Fruit fly (Drosophila melanogaster) whole organism, embryonic: ENCODE measurements around the gene CG17108.

Experiments used
- Adf1 ChIP-seq: fragments of 200-800 bp; sonication (Bioruptor generic); IDR thresholded peaks from 2 replicates; pipeline ENCODE4 v1.3.6; 2022; ENCODE audit warnings: missing biosample characterization, missing genetic modification characterization
- Bteb2 ChIP-seq: fragments of 200-800 bp; sonication (Bioruptor generic); optimal IDR thresholded peaks from 2 replicates; lab custom pipeline; 2016; ENCODE audit warnings: missing biosample characterization, missing genetic modification characterization
- CG10431 ChIP-seq: fragments of 200-800 bp; sonication (Bioruptor generic); optimal IDR thresholded peaks from 3 replicates; lab custom pipeline; 2018; ENCODE audit warnings: missing biosample characterization, mild to moderate bottlenecking, missing genetic modification characterization
- CG10462 ChIP-seq: fragments of 200-800 bp; sonication (Bioruptor generic); optimal IDR thresholded peaks from 2 replicates; lab custom pipeline; 2016; ENCODE audit warnings: missing biosample characterization, missing genetic modification characterization
- CG11560 ChIP-seq: fragments of 200-800 bp; sonication (Bioruptor generic); IDR thresholded peaks from 3 replicates; pipeline ENCODE4 v1.3.6; 2022; ENCODE audit warnings: missing biosample characterization, missing genetic modification characterization
- CG11696 ChIP-seq: fragments of 200-800 bp; sonication (Bioruptor generic); IDR thresholded peaks from 2 replicates; pipeline ENCODE4 v1.3.6; 2022; ENCODE audit warnings: missing biosample characterization, missing genetic modification characterization
- CG12942 ChIP-seq: fragments of 200-800 bp; sonication (Bioruptor generic); optimal IDR thresholded peaks from 3 replicates; lab custom pipeline; 2016; ENCODE audit warnings: missing biosample characterization, missing genetic modification characterization
- CG14014 ChIP-seq: fragments of 200-800 bp; sonication (Bioruptor generic); IDR thresholded peaks from 2 replicates; pipeline ENCODE4 v1.3.6; 2022; ENCODE audit warnings: missing biosample characterization, missing genetic modification characterization
- CG14860 ChIP-seq: fragments of 200-800 bp; sonication (Bioruptor generic); IDR thresholded peaks from 3 replicates; pipeline ENCODE4 v1.3.6; 2022; ENCODE audit warnings: missing biosample characterization, missing genetic modification characterization; ENCODE audit not compliant: partially characterized antibody
- CG15073 ChIP-seq: fragments of 200-800 bp; sonication (Bioruptor generic); optimal IDR thresholded peaks from 2 replicates; lab custom pipeline; 2016; ENCODE audit warnings: missing biosample characterization, missing genetic modification characterization
- CG1602 ChIP-seq: fragments of 200-800 bp; sonication (Bioruptor generic); optimal IDR thresholded peaks from 3 replicates; lab custom pipeline; 2016; ENCODE audit warnings: missing biosample characterization, missing genetic modification characterization
- CG1603 ChIP-seq: fragments of 200-800 bp; sonication (Bioruptor generic); optimal IDR thresholded peaks from 2 replicates; lab custom pipeline; 2019; ENCODE audit warnings: missing biosample characterization, mild to moderate bottlenecking, missing genetic modification characterization, moderate library complexity
- CG16863 ChIP-seq: fragments of 200-800 bp; sonication (Bioruptor generic); optimal IDR thresholded peaks from 3 replicates; lab custom pipeline; 2016; ENCODE audit warnings: missing biosample characterization, missing genetic modification characterization
- CG17186 ChIP-seq: fragments of 200-800 bp; sonication (Bioruptor generic); optimal IDR thresholded peaks from 3 replicates; lab custom pipeline; 2017; ENCODE audit warnings: missing biosample characterization, missing genetic modification reagents, missing genetic modification characterization
- CG18011 ChIP-seq: fragments of 200-800 bp; sonication (Bioruptor generic); optimal IDR thresholded peaks from 2 replicates; lab custom pipeline; 2017; ENCODE audit warnings: missing biosample characterization, missing genetic modification characterization, mild to moderate bottlenecking, moderate library complexity, missing genotype
- CG1832 ChIP-seq: fragments of 200-800 bp; sonication (Bioruptor generic); optimal IDR thresholded peaks from 2 replicates; lab custom pipeline; 2017; ENCODE audit warnings: missing biosample characterization, mild to moderate bottlenecking, missing genetic modification characterization, inconsistent platforms
- CG31365 ChIP-seq: fragments of 200-800 bp; sonication (Bioruptor generic); optimal IDR thresholded peaks from 2 replicates; lab custom pipeline; 2018; ENCODE audit warnings: missing biosample characterization, mild to moderate bottlenecking, missing genetic modification characterization
- CG32767 ChIP-seq: fragments of 200-800 bp; sonication (Bioruptor generic); IDR thresholded peaks from 2 replicates; pipeline ENCODE4 v1.3.6; 2022; ENCODE audit warnings: missing biosample characterization, missing genetic modification characterization
- CG5245 ChIP-seq: fragments of 200-800 bp; sonication (Bioruptor generic); optimal IDR thresholded peaks from 3 replicates; lab custom pipeline; 2016; ENCODE audit warnings: missing biosample characterization, missing genetic modification characterization
- CG7357 ChIP-seq: fragments of 200-800 bp; sonication (Bioruptor generic); IDR thresholded peaks from 3 replicates; pipeline ENCODE4 v1.3.6; 2022; ENCODE audit warnings: missing biosample characterization, missing genetic modification characterization
- CG8089 ChIP-seq: fragments of 200-800 bp; sonication (Bioruptor generic); optimal IDR thresholded peaks from 3 replicates; lab custom pipeline; 2016; ENCODE audit warnings: missing biosample characterization, missing genetic modification characterization
- CG8765 ChIP-seq: fragments of 200-800 bp; sonication (Bioruptor generic); IDR thresholded peaks from 2 replicates; pipeline ENCODE4 v1.3.6; 2022; ENCODE audit warnings: missing biosample characterization, missing genetic modification characterization
- CG9932 ChIP-seq: fragments of 200-800 bp; sonication (Bioruptor generic); IDR thresholded peaks from 2 replicates; pipeline ENCODE4 v1.3.6; 2022; ENCODE audit warnings: missing biosample characterization, missing genetic modification characterization
- Dad ChIP-seq: fragments of 200-800 bp; sonication (Bioruptor generic); optimal IDR thresholded peaks from 3 replicates; lab custom pipeline; 2016; ENCODE audit warnings: missing biosample characterization, missing genetic modification characterization
- Hmr ChIP-seq: fragments of 200-800 bp; sonication (Bioruptor generic); optimal IDR thresholded peaks from 3 replicates; lab custom pipeline; 2017; ENCODE audit warnings: mild to moderate bottlenecking, missing biosample characterization, missing genetic modification reagents, missing genetic modification characterization
- Hmx ChIP-seq: fragments of 200-800 bp; sonication (Bioruptor generic); optimal IDR thresholded peaks from 2 replicates; lab custom pipeline; 2016; ENCODE audit warnings: missing biosample characterization, missing genetic modification characterization
- Usf ChIP-seq: fragments of 200-800 bp; sonication (Bioruptor generic); optimal IDR thresholded peaks from 2 replicates; lab custom pipeline; 2017; ENCODE audit warnings: missing genotype, missing biosample characterization, missing genetic modification characterization
- YL-1 ChIP-seq: fragments of 200-800 bp; sonication (Bioruptor generic); optimal IDR thresholded peaks from 3 replicates; lab custom pipeline; 2017; ENCODE audit warnings: missing biosample characterization, mild to moderate bottlenecking, missing genetic modification characterization
- ab ChIP-seq: fragments of 200-800 bp; sonication (Bioruptor generic); optimal IDR thresholded peaks from 2 replicates; lab custom pipeline; 2016; ENCODE audit warnings: missing biosample characterization, missing genetic modification characterization
- bowl ChIP-seq: fragments of 200-800 bp; sonication (Bioruptor generic); IDR thresholded peaks from 2 replicates; pipeline ENCODE4 v1.3.6; 2022; ENCODE audit warnings: missing biosample characterization, missing genetic modification characterization
- dmrt11E ChIP-seq: fragments of 200-800 bp; sonication (Bioruptor generic); optimal IDR thresholded peaks from 3 replicates; lab custom pipeline; 2018; ENCODE audit warnings: missing biosample characterization, mild to moderate bottlenecking, missing genetic modification characterization, moderate library complexity
- fd64A ChIP-seq: fragments of 200-800 bp; sonication (Bioruptor generic); optimal IDR thresholded peaks from 3 replicates; lab custom pipeline; 2018; ENCODE audit warnings: missing biosample characterization, mild to moderate bottlenecking, missing genetic modification characterization
- ftz-f1 ChIP-seq: fragments of 200-800 bp; sonication (Bioruptor generic); optimal IDR thresholded peaks from 2 replicates; lab custom pipeline; 2016; ENCODE audit warnings: missing biosample characterization, missing genetic modification characterization
- org-1 ChIP-seq: fragments of 200-800 bp; sonication (Bioruptor generic); optimal IDR thresholded peaks from 2 replicates; lab custom pipeline; 2017; ENCODE audit warnings: missing biosample characterization, missing genetic modification characterization
- pita ChIP-seq: fragments of 200-800 bp; sonication (Bioruptor generic); optimal IDR thresholded peaks from 2 replicates; lab custom pipeline; 2017; ENCODE audit warnings: missing biosample characterization, mild to moderate bottlenecking, missing genetic modification characterization
- pzg ChIP-seq: fragments of 200-800 bp; sonication (Bioruptor generic); optimal IDR thresholded peaks from 3 replicates; lab custom pipeline; 2018; ENCODE audit warnings: missing biosample characterization, mild to moderate bottlenecking, missing genetic modification characterization, moderate library complexity
- run ChIP-seq: fragments of 200-800 bp; sonication (Bioruptor generic); optimal IDR thresholded peaks from 3 replicates; lab custom pipeline; 2018; ENCODE audit warnings: missing biosample characterization, mild to moderate bottlenecking, missing genetic modification characterization
- sc ChIP-seq, 3 experiments: fragments of >200 bp in 2 of 3; fragments of 200-800 bp in 1 of 3; sonication (Bioruptor generic) in 1 of 3; optimal IDR thresholded peaks; 2 replicates in 2 of 3; 3 replicates in 1 of 3; lab custom pipeline; 2017; ENCODE audit warnings: mild to moderate bottlenecking in 1 of 3, missing biosample characterization in 1 of 3, missing genetic modification characterization in 1 of 3, missing genetic modification reagents in 1 of 3
- tin ChIP-seq: fragments of 200-800 bp; sonication (Bioruptor generic); optimal IDR thresholded peaks from 3 replicates; lab custom pipeline; 2016; ENCODE audit warnings: missing biosample characterization, missing genetic modification characterization
- trh ChIP-seq: fragments of 200-800 bp; sonication (Bioruptor generic); optimal IDR thresholded peaks from 2 replicates; lab custom pipeline; 2016; ENCODE audit warnings: missing biosample characterization, missing genetic modification characterization
- usp ChIP-seq: fragments of >200 bp; optimal IDR thresholded peaks from 2 replicates; lab custom pipeline; 2017; ENCODE audit warnings: missing biosample characterization, missing genetic modification characterization
- vnd ChIP-seq: fragments of 200-800 bp; sonication (Bioruptor generic); IDR thresholded peaks from 3 replicates; pipeline ENCODE4 v1.3.6; 2022; ENCODE audit warnings: missing biosample characterization, missing genetic modification characterization; ENCODE audit not compliant: partially characterized antibody
- zen ChIP-seq: fragments of 200-800 bp; sonication (Bioruptor generic); optimal IDR thresholded peaks from 3 replicates; lab custom pipeline; 2018; ENCODE audit warnings: missing biosample characterization, mild to moderate bottlenecking, missing genetic modification characterization, moderate library complexity
- zfh1 ChIP-seq: fragments of 200-800 bp; sonication (Bioruptor generic); IDR thresholded peaks from 3 replicates; pipeline ENCODE4 v1.3.6; 2022; ENCODE audit warnings: missing biosample characterization, missing genetic modification characterization
- zfh2 ChIP-seq: fragments of 200-800 bp; sonication (Bioruptor generic); optimal IDR thresholded peaks from 2 replicates; lab custom pipeline; 2016; ENCODE audit warnings: missing biosample characterization, missing genetic modification characterization

The CG17108 gene

dm6 chr2L:10661490-10662240 is 32.2 kb downstream of the CG17108 start, which contains the start of gene CG31871 (continued):
- TF ChIP-seq run (tag; lab: Kevin White, UChicago), result peak; percentile 65
- TF ChIP-seq CG18011 (GFP tag; lab: Kevin White, UChicago), result peak; percentile 3
- peak; percentile 49 for TF ChIP-seq org-1 (GFP tag; lab: Kevin White, UChicago)
- TF ChIP-seq CG17186, result no peak
- no peak for TF ChIP-seq Adf1 (GFP tag; lab: Robert Waterston, UW)
- peak; percentile 6 for TF ChIP-seq CG10431
- no peak for TF ChIP-seq CG8765 (GFP tag; lab: Robert Waterston, UW)
- peak; percentile 67 for TF ChIP-seq zfh1 (GFP tag; lab: Robert Waterston, UW)
- TF ChIP-seq CG11696 (GFP tag; lab: Robert Waterston, UW), result no peak
- no peak for TF ChIP-seq pzg (GFP tag; lab: Kevin White, UChicago)
- TF ChIP-seq CG1603 (tag; lab: Kevin White, UChicago), result peak; percentile 41
- TF ChIP-seq ab, result no peak
- no peak for TF ChIP-seq CG16863 (GFP tag; lab: Kevin White, UChicago)
- peak; percentile 57 for TF ChIP-seq CG9932 (GFP tag; lab: Robert Waterston, UW)
- peak; percentile 58; the same call in 1 of the 2 replicates for TF ChIP-seq CG32767
- TF ChIP-seq ftz-f1, result no peak
- no peak; the same call in 1 of the 2 replicates for TF ChIP-seq bowl (GFP tag; lab: Robert Waterston, UW)
- no peak for TF ChIP-seq Hmx (GFP tag; lab: Kevin White, UChicago)
- peak; percentile 18 for TF ChIP-seq trh (GFP tag; lab: Kevin White, UChicago)
- no peak for TF ChIP-seq Dad (GFP tag; lab: Kevin White, UChicago)
- TF ChIP-seq dmrt11E (tag; lab: Kevin White, UChicago), result peak; percentile 71
- TF ChIP-seq CG15073 (GFP tag; lab: Kevin White, UChicago), result no peak
- no peak for TF ChIP-seq CG1832 (GFP tag; lab: Kevin White, UChicago)
- peak; percentile 35 for TF ChIP-seq CG12942 (GFP tag; lab: Kevin White, UChicago)
- TF ChIP-seq tin (GFP tag; lab: Kevin White, UChicago), result peak; percentile 38
- TF ChIP-seq Hmr (GFP tag; lab: Kevin White, UChicago), result peak; percentile 58
- TF ChIP-seq CG14860 (GFP tag; lab: Robert Waterston, UW), result no peak
- TF ChIP-seq CG1602 (GFP tag; lab: Kevin White, UChicago), result peak; percentile 21
- no peak for TF ChIP-seq YL-1 (GFP tag; lab: Kevin White, UChicago)
- peak; percentile 15 for TF ChIP-seq zen (tag; lab: Kevin White, UChicago)
- TF ChIP-seq CG5245 (GFP tag; lab: Kevin White, UChicago), result no peak
- peak; percentile 34 for TF ChIP-seq Usf (GFP tag; lab: Kevin White, UChicago)
- TF ChIP-seq CG10462, result no peak
- no peak for TF ChIP-seq fd64A
- no peak for TF ChIP-seq CG8089 (GFP tag; lab: Kevin White, UChicago)
- no peak for TF ChIP-seq pita
- TF ChIP-seq vnd, result no peak
- TF ChIP-seq sc (optimal IDR thresholded peaks at IDR 0.05; lab: Kevin White, UChicago), result no peak
- peak; percentile 40 for TF ChIP-seq sc (GFP tag; optimal IDR thresholded peaks at IDR 0.05; lab: Kevin White, UChicago)
- no peak for TF ChIP-seq usp
- TF ChIP-seq zfh2 (GFP tag; lab: Kevin White, UChicago), result no peak
- no peak for TF ChIP-seq CG31365 (tag; lab: Kevin White, UChicago)
- TF ChIP-seq CG11560, result no peak
- peak; percentile 61 for TF ChIP-seq CG14014 (GFP tag; lab: Robert Waterston, UW)
- TF ChIP-seq CG7357 (GFP tag; lab: Robert Waterston, UW), result peak; percentile 71; the same call in 2 of the 3 replicates
- no peak for TF ChIP-seq Bteb2 (GFP tag; lab: Kevin White, UChicago)
- TF ChIP-seq, all 482 proteins: peak for 228
